Fruit fly (Drosophila melanogaster): Measurements from ENCODE around the gene Or85f.

The Or85f gene

dm6 chr3R:9394385-9395042, 3.5 kb upstream of the Or85f start, which contains the start of gene FER (continued):
- TF ChIP-seq CG14050 (GFP tag; IDR thresholded peaks at IDR 0.05) (no peak), fru (optimal IDR thresholded peaks at IDR 0.05) (no peak), usp (GFP tag; optimal IDR thresholded peaks at IDR 0.05) (no peak), CG11696 (GFP tag; IDR thresholded peaks at IDR 0.05) (0 out of 2 replicates have a peak, but pooled peaks have one; percentile 34), cas (GFP tag; IDR thresholded peaks at IDR 0.05) (no peak), ab (GFP tag; optimal IDR thresholded peaks at IDR 0.05) (no peak), mld (GFP tag; IDR thresholded peaks at IDR 0.05; ENCODE audit: partially characterized antibody) (0 out of 3 replicates have a peak, but pooled peaks have one; percentile 59), dmrt99B (tag; optimal IDR thresholded peaks at IDR 0.05) (peak; percentile 14), Bgb (GFP tag; IDR thresholded peaks at IDR 0.05; ENCODE audit: partially characterized antibody) (peak; percentile 85), HmgD (GFP tag; optimal IDR thresholded peaks at IDR 0.05) (peak; percentile 69), CG6854 (GFP tag; optimal IDR thresholded peaks at IDR 0.05) (peak; percentile 69), CG10267 (tag; optimal IDR thresholded peaks at IDR 0.05) (peak; percentile 24), CG6272 (GFP tag; IDR thresholded peaks at IDR 0.05) (peak; percentile 30; the same call in 1 of the 2 replicates), CG13894 (tag; optimal IDR thresholded peaks at IDR 0.05) (peak; percentile 80), Sry-β (GFP tag; optimal IDR thresholded peaks at IDR 0.05) (no peak), NC2α (GFP tag; optimal IDR thresholded peaks at IDR 0.05) (no peak), corto (GFP tag; optimal IDR thresholded peaks at IDR 0.05) (no peak), vvl (GFP tag; IDR thresholded peaks at IDR 0.05) (peak; percentile 75), Sry-δ (GFP tag; optimal IDR thresholded peaks at IDR 0.05) (no peak), CG4730 (GFP tag; IDR thresholded peaks at IDR 0.05) (no peak), emc (GFP tag; optimal IDR thresholded peaks at IDR 0.05) (no peak), tna (GFP tag; IDR thresholded peaks at IDR 0.05; ENCODE audit: partially characterized antibody) (peak; percentile 81), CG2199 (GFP tag; IDR thresholded peaks at IDR 0.05) (no peak), Dll (GFP tag; IDR thresholded peaks at IDR 0.05; ENCODE audit: partially characterized antibody) (no peak), CG2889 (GFP tag; IDR thresholded peaks at IDR 0.05) (no peak), CG15011 (GFP tag; optimal IDR thresholded peaks at IDR 0.05) (no peak), slou (GFP tag; optimal IDR thresholded peaks at IDR 0.05) (no peak), lilli (GFP tag; optimal IDR thresholded peaks at IDR 0.05) (peak; percentile 39), CG14441 (GFP tag; IDR thresholded peaks at IDR 0.05) (peak; percentile 11; the same call in 1 of the 2 replicates), CG30020 (tag; optimal IDR thresholded peaks at IDR 0.05) (no peak), Taf1 (GFP tag; IDR thresholded peaks at IDR 0.05) (no peak), br (optimal IDR thresholded peaks at IDR 0.05) (no peak), sima (GFP tag; optimal IDR thresholded peaks at IDR 0.05) (no peak), Rfx (GFP tag; IDR thresholded peaks at IDR 0.05) (peak; percentile 56; the same call in 1 of the 2 replicates), dmrt11E (tag; optimal IDR thresholded peaks at IDR 0.05) (no peak), Ptx1 (GFP tag; IDR thresholded peaks at IDR 0.05) (no peak), fu2 (GFP tag; optimal IDR thresholded peaks at IDR 0.05) (no peak), ATbp (GFP tag; optimal IDR thresholded peaks at IDR 0.05) (peak; percentile 38), nmo (GFP tag; optimal IDR thresholded peaks at IDR 0.05) (no peak), ewg (GFP tag; optimal IDR thresholded peaks at IDR 0.05) (no peak), Hey (tag; optimal IDR thresholded peaks at IDR 0.05) (no peak), CG2875 (GFP tag; optimal IDR thresholded peaks at IDR 0.05) (peak; percentile 14), Dip2 (GFP tag; IDR thresholded peaks at IDR 0.05) (no peak), nerfin-1 (tag; optimal IDR thresholded peaks at IDR 0.05) (peak; percentile 45), tgo (GFP tag; IDR thresholded peaks at IDR 0.05) (no peak), ftz-f1 (GFP tag; optimal IDR thresholded peaks at IDR 0.05) (peak; percentile 25), fd64A (GFP tag; optimal IDR thresholded peaks at IDR 0.05) (peak; percentile 41), ttk (GFP tag; IDR thresholded peaks at IDR 0.05) (no peak), Hmr (GFP tag; optimal IDR thresholded peaks at IDR 0.05) (peak; percentile 39), CG12155 (GFP tag; optimal IDR thresholded peaks at IDR 0.05) (no peak), Abd-B (GFP tag; optimal IDR thresholded peaks at IDR 0.05) (no peak)
